Worm (Caenorhabditis elegans): ENCODE measurements around the gene R07E5.4.
"Not testable (repeated sequence)": the region's sequence is repeated elsewhere in the genome, so short reads cannot be mapped to it uniquely, and the experiment has no call there.

DNA sequence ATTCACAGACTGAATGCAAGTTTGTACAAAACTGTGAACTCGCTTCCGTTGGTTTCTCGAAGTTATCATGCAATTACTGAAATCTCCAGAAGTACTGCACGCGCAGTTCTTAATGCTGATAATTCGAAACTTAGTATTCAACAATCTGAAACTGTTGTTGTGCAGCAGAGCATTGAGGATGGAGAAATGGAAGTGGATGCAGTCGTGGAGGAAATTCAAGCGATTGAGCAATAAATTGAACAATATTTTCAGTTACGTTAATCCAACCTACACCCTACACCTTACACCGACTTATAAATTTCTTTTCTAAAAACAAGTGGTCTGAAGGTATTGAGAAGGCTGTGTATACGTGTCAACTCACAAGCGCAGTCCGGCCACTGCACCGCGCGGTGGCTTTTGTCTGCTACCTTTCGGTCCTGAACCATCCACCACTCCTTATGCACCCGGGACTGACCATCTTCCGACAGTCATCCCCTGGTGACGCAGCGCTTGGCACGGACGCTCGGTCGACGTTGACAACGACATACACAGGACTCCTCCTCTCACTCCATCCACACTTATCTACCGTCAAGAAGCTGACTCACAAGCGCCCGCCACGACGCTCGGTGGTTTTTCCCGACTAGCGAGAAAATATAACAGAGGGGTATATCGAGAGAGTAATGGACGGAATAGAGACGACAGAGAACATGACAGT lies 15.8 kb upstream of the R07E5.4 start:
- TF ChIP-seq zip-11 (GFP tag; IDR thresholded peaks at IDR 0.05) = peak; percentile 46; the same call in 1 of the 2 replicates
- TF ChIP-seq nhr-11, unc-39, lin-15B (tag; optimal IDR thresholded peaks at IDR 0.05): not testable (repeated sequence)
